Fruit fly (Drosophila melanogaster) ovary, adult (tissue): ENCODE data around the gene PolD1.

ENCODE experiments used
- CG17801 ChIP-seq: fragments of 200-800 bp; optimal IDR thresholded peaks from 2 replicates; lab custom pipeline; 2019; ENCODE audit warnings: missing biosample characterization, mild to moderate bottlenecking, missing genetic modification characterization, moderate library complexity; ENCODE audit not compliant: partially characterized antibody

PolD1 gene

DNA sequence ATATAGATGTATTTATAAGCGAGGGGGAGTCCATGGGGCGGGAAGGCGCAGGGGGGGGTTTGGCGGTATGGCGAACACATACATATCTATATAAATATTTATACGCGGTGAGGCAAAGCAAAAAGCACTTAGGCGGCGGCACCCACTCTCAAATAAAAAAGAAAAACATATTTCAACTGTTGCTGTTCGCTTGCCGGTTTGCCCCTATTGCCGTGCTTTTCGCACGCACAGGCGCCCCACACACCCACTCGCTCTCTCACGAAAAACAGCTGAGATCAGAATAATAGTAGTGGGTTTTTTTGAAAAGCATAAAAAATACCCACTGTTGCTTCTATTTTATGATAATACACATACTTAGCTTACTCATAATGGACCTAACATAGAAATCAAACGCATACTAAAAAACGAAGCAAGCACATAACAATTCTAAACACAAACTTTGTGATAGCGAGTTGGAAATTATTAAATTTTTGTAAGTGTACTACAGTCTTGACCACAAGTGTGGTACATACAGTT is 13.6 kb upstream of the PolD1 start:
- TF ChIP-seq CG17801 (GFP tag; lab: Kevin White, UChicago): peak; percentile 56

DNA sequence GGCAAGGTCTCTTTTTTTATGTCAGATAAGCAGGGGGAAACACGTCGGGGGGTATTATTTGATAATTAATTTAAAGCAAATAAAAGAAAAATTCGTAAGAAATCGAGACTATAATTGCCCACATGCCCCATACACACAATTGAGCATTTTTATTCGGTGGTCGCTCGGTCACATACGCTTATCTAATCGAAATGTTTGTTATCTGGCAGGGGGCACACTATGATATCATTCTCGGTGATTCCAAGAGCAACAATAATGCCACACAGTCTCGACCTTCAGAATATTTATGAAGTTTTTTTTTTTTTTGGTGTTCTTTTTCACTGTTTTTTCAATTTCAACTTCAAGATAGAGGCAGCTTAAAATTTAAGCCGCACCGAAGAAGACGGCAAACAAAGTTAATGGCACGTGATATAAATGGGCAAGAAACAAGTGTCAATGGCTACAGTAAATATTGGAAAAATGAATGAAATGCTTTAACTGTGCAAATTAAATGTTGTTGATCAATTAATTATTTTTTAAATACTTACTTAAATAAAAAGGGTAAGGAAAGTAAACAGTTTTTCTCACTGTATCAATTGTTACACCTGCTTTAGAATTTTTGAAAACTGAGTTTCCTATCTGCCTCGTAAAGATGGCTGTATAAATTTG is 11.9 kb upstream of the PolD1 start:
- no peak for TF ChIP-seq CG17801 (GFP tag; lab: Kevin White, UChicago)

DNA sequence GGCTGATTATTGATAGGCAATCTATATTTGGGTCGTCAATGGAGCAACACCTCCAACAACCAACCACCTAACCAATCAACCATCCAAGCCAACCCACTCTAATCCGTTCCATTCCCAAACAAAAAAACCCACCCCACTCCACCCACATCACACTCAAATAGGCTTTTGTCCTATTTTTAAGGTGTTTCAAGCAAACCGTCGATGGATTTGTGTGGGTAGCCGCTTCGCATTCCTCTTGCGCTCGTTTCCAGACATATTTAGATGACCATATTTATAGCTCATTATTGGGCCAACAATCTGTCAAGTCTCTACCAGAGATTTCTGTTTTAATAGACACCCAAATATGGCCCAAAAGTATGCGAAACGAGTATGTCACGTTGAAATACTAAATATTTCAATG is 10.6 kb upstream of the PolD1 start:
- TF ChIP-seq CG17801 (GFP tag; lab: Kevin White, UChicago): no peak

DNA sequence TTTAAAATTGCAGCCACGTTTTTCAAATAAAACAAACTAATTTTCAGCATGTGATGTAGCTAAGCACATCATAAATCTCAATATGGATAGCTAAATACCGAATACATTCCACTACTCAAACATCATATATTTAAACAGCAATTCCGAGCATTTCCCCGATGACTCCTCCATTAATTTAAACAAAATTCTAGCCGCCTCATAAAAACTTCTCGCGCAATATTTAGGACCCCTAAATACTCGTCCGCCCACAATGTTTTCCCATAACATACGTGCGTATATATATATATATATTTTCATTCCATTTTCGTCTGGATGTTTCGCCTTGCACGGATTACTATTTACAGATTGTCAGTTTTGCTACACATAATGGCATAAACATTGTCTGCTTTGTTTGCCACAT is 8.4 kb upstream of the PolD1 start:
- no peak for TF ChIP-seq CG17801 (GFP tag; lab: Kevin White, UChicago)

DNA sequence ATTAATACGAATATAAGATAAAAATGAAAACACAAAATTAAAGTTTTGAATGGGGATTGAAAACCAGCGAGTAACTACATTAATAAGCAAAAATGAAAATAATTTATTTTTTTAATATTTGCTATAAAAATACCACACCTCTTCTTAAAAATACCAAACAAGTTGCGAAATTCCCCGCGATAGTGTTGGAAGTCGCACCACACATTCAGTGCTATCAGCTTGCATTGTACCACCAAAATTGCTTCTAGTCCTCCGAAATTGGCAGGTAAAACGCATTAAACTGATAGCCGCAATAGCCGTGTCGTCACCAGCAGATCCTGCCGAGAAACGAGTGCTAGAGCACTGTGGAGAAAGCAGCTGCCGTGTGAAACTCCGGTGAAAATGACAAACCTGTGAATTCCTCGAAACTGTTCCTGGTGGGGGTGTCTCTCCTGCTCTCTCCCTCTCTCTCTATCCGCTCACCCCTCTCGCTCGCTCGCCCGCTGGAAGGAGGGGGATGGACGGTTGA is 478 bp upstream of the PolD1 start, which contains the start of gene Hip14:
Gene Hip14 (plus strand): TSS at position 198 of the 508 bp plus-strand sequence.
- peak; percentile 37 for TF ChIP-seq CG17801 (GFP tag; lab: Kevin White, UChicago)

DNA sequence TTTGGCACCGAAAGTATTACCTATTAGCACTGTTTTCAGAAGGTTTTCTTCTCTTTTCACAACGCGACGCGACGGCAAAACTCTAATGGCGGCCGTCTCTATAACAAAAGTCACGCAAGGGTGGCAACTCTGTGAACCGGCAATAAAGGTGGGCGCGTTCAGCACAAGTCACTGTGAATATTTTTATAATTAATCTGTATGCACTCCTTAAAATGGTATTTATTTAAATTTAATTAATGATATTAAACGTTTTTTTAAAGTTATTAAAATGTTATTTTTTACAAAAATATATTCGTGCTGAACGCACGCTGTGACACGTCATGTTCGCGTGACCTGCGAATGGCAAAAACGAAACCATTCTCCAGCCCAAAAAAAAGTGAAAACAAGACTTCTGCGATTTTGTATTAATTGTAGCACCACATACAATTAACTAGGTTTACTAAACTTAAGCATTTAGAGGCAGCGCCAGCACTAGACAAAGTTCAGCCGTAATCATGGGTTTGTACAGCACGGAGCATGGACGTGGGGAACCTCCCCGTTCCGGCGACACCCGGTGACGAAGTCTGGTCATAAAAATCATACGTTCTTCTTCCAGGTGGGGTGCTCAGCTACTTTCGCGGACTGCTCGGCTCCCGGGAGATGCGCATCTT is 4.7 kb downstream of the PolD1 start, which contains the start of the genes brm and Arl1:
Gene brm (minus strand): TSS at position 87 of the 650 bp plus-strand sequence.
Gene Arl1 (plus strand): TSS at position 353 of the 650 bp plus-strand sequence.
- TF ChIP-seq CG17801 (GFP tag; lab: Kevin White, UChicago): peak; percentile 99

DNA sequence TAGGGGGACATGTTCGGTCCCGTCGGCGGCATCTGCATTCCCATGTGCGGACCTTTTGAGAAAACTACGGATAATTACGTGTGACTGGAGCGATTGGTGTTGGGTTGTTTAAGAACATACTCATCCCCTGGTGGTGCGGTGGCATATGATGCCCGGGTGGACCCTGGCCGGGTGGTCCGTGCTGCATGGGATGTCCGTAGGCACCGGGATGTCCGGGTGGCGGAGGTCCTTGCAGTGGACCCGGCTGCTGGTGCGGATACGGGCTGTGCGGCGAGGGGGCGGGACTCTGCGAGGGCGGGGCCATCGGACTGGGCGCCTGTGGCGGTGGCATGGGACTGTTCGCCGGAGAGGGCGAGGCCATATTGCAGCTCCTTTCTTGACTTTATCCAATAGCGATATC is 5.5 kb downstream of the PolD1 start:
- TF ChIP-seq CG17801 (GFP tag; lab: Kevin White, UChicago): no peak

DNA sequence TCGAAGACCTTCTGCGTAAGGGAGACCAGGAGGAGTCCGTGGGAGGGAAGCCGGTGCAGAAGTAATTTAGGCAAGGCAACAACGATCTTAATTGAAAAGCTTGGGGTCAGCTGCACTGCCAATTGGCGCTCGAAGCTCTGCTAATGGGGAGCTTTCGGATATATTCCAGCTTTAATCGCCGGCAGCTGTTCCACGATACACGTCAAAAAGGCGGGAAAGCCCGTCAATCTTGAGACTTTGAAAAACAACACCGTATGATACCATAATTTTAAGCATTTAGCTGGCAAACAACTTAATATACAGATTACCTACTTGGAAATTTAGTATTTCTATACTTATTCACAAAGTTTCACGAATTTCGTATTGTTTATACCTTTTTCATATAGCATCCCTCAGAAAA is 6.2 kb downstream of the PolD1 start:
- TF ChIP-seq CG17801 (GFP tag; lab: Kevin White, UChicago): no peak

DNA sequence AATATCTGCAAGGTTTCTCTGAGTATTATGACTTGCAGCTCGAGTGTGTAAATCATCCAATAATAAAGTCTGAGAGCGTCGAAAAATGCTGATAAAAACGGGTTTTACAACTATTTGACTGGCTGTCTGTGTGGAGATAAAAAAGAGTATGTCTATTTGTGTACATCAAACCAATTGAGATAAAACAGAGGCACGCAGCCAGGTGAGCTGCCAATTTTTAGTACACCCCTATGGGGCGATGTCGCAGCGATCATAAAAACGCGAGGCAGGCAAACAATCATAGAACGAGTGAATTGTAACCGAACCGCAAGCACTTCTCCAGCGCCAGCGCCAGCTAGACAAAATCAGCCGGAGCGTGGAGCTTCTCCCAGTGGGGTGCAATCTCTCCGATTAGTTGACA is 7.7 kb downstream of the PolD1 start, which contains the start of gene CG17027:
Gene CG17027 (plus strand): TSS at position 189 of the 400 bp plus-strand sequence.
- TF ChIP-seq CG17801 (GFP tag; lab: Kevin White, UChicago): no peak

DNA sequence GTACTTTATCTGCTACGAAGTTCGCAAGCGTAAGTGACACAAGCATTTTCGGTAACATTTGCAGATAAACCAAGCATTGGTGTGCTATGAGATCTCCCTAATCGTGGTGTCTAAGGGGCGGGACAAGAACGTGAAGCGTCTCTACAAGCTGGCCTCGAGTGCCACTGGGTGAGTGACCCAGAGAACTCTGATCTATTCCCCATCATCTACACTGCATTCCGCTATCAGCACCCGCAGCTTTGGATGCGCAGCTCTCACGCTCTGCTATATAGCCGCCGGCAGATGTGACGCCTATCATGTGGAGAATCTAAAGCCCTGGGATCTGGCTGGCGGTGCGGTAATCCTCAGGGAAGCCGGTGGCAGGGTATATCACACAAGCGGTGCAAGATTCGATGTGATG is 8.4 kb downstream of the PolD1 start:
- no peak for TF ChIP-seq CG17801 (GFP tag; lab: Kevin White, UChicago)

DNA sequence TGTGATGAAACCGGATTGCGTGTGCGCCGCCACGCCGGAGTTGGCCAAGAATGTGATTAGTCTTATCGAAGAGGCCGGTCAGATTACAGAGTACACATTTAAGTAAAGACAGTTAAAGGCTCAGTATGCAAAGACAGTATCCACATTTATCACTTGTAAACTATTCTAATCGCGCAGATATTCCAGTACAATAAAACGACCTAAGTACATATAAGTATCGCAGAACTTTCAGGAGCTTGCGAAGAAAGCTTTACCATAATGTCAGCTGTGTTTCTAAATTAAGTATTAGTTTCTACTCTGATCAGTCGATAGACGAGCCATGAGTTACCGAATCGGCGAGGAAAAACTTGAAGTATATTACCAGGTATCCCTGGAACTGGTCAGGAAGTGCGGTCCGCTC is 9.4 kb downstream of the PolD1 start, which contains the start of gene CG17028:
Gene CG17028 (plus strand): TSS at position 301 of the 400 bp plus-strand sequence.
- TF ChIP-seq CG17801 (GFP tag; lab: Kevin White, UChicago): no peak

DNA sequence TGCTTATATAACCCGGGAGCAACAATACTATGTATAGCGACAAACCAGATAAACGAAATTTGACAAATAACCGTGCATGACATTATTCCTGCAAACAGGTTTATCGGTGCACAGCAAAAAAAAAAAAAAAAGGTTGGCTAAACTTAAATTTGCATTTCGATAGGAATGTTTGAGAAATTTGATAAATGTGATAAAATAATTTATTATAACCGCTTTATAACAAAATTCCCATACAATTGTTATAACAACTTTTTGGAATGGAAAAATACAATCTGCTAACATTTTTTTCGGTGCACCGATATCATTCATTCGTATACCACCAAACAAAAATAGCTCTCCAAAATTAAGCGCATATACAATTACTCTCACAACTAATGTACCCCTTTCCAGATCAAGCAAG is 10.1 kb downstream of the PolD1 start:
- TF ChIP-seq CG17801 (GFP tag; lab: Kevin White, UChicago): no peak

DNA sequence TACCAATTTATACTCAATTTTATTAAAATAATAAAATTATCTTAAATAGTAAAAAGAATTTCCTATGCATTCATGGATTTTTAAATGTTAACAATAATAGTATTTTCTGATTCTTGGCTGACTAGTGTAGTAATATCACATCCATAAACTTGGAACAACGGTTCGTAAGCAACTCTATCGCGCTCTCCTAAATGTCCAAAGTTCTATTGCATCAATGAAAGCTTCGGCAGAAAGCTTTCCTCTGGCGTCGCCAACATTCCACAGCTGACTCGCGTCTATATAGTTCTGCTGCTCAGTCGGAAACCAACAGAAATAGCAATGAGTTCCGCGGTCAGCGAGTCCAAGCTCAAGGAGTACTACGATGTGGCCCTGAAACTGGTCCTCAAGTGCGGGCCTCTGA is 10.9 kb downstream of the PolD1 start, which contains the start of gene CG17029:
Gene CG17029 (plus strand): TSS at position 113 of the 400 bp plus-strand sequence.
- TF ChIP-seq CG17801 (GFP tag; lab: Kevin White, UChicago): peak; percentile 8

DNA sequence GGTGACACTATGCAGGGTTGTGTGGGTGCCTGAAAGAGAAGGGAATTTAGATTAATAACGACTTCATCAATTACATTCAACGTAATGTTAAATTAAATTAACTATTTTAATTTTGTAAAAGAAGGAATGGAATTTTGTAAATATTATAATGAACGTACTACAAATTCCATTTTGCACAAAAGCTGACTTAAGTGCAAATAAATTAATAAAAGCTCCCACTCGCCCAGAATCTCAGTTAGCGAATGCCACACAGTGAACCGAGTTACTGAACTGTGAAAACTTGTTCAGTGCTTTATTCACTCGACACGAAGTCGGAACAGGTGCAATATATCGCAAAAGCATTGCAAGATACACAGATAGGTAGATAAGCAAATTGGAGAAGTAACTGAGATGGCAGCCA is 12.5 kb downstream of the PolD1 start, which contains the start of gene CG17026:
Gene CG17026 (plus strand): TSS at position 301 of the 400 bp plus-strand sequence.
- TF ChIP-seq CG17801 (GFP tag; lab: Kevin White, UChicago): no peak

DNA sequence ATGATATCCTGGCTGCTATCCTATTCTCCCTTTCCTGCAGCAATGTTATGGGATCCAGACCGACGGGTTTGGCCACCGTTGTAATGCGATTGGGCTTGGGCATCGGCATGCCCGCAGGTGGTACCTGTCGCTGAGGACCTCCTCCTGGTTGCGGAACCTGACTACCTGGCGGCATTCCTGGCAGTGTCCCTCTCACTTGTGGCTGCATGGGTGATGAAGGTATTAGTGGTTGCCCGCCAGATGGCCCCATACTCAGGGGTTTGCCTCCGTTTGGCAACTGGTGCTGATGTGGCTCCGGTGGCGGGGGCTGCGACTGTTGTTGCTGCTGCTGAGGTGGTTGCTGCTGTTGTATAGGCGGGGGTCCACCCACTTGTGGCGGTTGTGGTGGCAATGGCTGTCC is 13.4 kb downstream of the PolD1 start:
- no peak for TF ChIP-seq CG17801 (GFP tag; lab: Kevin White, UChicago)
